Worm (Caenorhabditis elegans) whole organism, L3 larva: ENCODE data around the gene C41G11.1.

Source experiments
- ZK546.5 ChIP-seq: sonication (generic microtip); optimal IDR thresholded peaks from 2 replicates; lab custom pipeline; 2017; ENCODE audit warnings: missing biosample characterization, missing genetic modification characterization
- ceh-28 ChIP-seq: fragments of 150-350 bp; optimal IDR thresholded peaks from 2 replicates; lab custom pipeline; 2014; ENCODE audit warnings: missing biosample characterization, missing genetic modification reagents, missing genetic modification characterization
- elt-2 ChIP-seq: sonication (generic microtip); optimal IDR thresholded peaks from 2 replicates; lab custom pipeline; 2016; ENCODE audit warnings: missing genetic modification reagents, mild to moderate bottlenecking, missing genetic modification characterization, missing compliant biosample characterization
- elt-3 ChIP-seq, 3 experiments: fragments of 150-350 bp in 1 of 3; sonication (generic microtip) in 2 of 3; optimal IDR thresholded peaks; 2 replicates in 2 of 3; 4 replicates in 1 of 3; lab custom pipeline; 2014 to 2017; ENCODE audit warnings: missing biosample characterization in 3 of 3, missing genetic modification characterization in 3 of 3
- fkh-10 ChIP-seq: sonication (generic microtip); optimal IDR thresholded peaks from 2 replicates; lab custom pipeline; 2017; ENCODE audit warnings: missing biosample characterization, missing genetic modification reagents, missing genetic modification characterization
- jun-1 ChIP-seq: fragments of 150-350 bp; optimal IDR thresholded peaks from 2 replicates; lab custom pipeline; 2014; ENCODE audit warnings: missing biosample characterization, missing genetic modification reagents, missing genetic modification characterization
- lin-39 ChIP-seq: fragments of 150-350 bp; optimal IDR thresholded peaks from 2 replicates; lab custom pipeline; 2018; ENCODE audit warnings: missing biosample characterization, missing genetic modification reagents, missing genetic modification characterization
- nhr-12 ChIP-seq: fragments of 150-350 bp; optimal IDR thresholded peaks from 2 replicates; lab custom pipeline; 2014; ENCODE audit warnings: missing biosample characterization, missing genetic modification characterization
- nhr-76 ChIP-seq: fragments of 150-350 bp; sonication (generic microtip); optimal IDR thresholded peaks from 5 replicates; lab custom pipeline; 2014; ENCODE audit warnings: missing biosample characterization, missing genetic modification characterization
- nhr-77 ChIP-seq: fragments of 150-350 bp; optimal IDR thresholded peaks from 2 replicates; lab custom pipeline; 2014; ENCODE audit warnings: missing biosample characterization, missing genetic modification characterization
- pha-4 ChIP-seq: fragments of 150-350 bp; optimal IDR thresholded peaks from 2 replicates; lab custom pipeline; 2014; ENCODE audit warnings: missing biosample characterization, missing genetic modification reagents, missing genetic modification characterization
- pqm-1 ChIP-seq: fragments of 150-350 bp; optimal IDR thresholded peaks from 2 replicates; lab custom pipeline; 2017; ENCODE audit warnings: missing biosample characterization, missing genetic modification characterization, inconsistent platforms
- skn-1 ChIP-seq: fragments of 150-350 bp; optimal IDR thresholded peaks from 2 replicates; lab custom pipeline; 2014; ENCODE audit warnings: missing biosample characterization, missing genetic modification characterization
- unc-62 ChIP-seq: fragments of 150-350 bp; sonication (generic microtip); optimal IDR thresholded peaks from 4 replicates; lab custom pipeline; 2014; ENCODE audit warnings: missing biosample characterization, missing genetic modification reagents, missing genetic modification characterization

- TF ChIP-seq elt-2 (peak; percentile 28), nhr-77 (tag; lab: Kevin White, UChicago) (no peak), elt-3 (tag; optimal IDR thresholded peaks at IDR 0.05; lab: Kevin White, UChicago) (no peak), unc-62 (GFP tag; lab: Kevin White, UChicago) (no peak), jun-1 (tag; lab: Kevin White, UChicago) (no peak), skn-1 (no peak), fkh-10 (GFP tag; lab: Kevin White, UChicago) (no peak), lin-39 (tag; lab: Kevin White, UChicago) (no peak), ceh-28 (tag; lab: Kevin White, UChicago) (no peak), pha-4 (tag; lab: Kevin White, UChicago) (no peak), nhr-76 (tag; lab: Kevin White, UChicago) (no peak), pqm-1 (no peak), nhr-12 (tag; lab: Kevin White, UChicago) (no peak), ZK546.5 (tag; lab: Kevin White, UChicago) (no peak)
These were observed 4.1 kb downstream of the C41G11.1 start for ce11 chrX:5715831-5716364.
